Worm (Caenorhabditis elegans): ENCODE measurements around the gene C40A11.3.

The C40A11.3 gene

DNA sequence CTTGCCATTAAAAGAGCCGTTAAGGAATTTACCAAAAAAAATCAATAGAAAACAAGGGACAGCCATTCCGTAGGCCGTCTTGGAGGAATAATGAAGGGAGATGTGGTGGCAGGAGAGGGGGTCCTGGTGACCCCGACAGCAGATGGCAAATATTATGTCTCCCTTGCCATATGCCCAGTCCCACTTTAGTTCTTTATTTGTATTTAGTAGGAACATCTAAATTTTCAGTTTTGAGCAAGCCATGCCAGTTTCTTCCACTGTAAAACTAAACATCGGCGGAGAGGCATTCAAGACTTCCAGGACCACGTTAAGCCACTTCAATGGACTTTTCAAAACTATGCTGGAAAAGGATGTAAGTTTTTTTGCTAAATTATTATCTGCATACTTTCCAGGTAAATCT is 3.7 kb upstream of the C40A11.3 start, which contains the start of gene C40A11.4:
Gene C40A11.4, plus strand, starts transcription at position 188 of the 400 bp plus-strand sequence.
- TF ChIP-seq snpc-4 (tag; optimal IDR thresholded peaks at IDR 0.05) (no peak), drap-1 (GFP tag; optimal IDR thresholded peaks at IDR 0.05) (no peak), tbx-8 (GFP tag; optimal IDR thresholded peaks at IDR 0.05) (no peak), nhr-2 (tag; optimal IDR thresholded peaks at IDR 0.05) (peak; percentile 35), flh-1 (GFP tag; optimal IDR thresholded peaks at IDR 0.05) (no peak), zip-8 (tag; optimal IDR thresholded peaks at IDR 0.05) (no peak), ham-2 (GFP tag; optimal IDR thresholded peaks at IDR 0.05) (no peak), ces-1 (GFP tag; optimal IDR thresholded peaks at IDR 0.05) (no peak), cnd-1 (tag; optimal IDR thresholded peaks at IDR 0.05) (peak; percentile 74), lin-13 (tag; optimal IDR thresholded peaks at IDR 0.05) (no peak), lin-32 (GFP tag; optimal IDR thresholded peaks at IDR 0.05) (peak; percentile 55), unc-62 (GFP tag; optimal IDR thresholded peaks at IDR 0.05) (no peak), nhr-12 (tag; optimal IDR thresholded peaks at IDR 0.05) (no peak), sem-2 (GFP tag; optimal IDR thresholded peaks at IDR 0.05) (no peak)

DNA sequence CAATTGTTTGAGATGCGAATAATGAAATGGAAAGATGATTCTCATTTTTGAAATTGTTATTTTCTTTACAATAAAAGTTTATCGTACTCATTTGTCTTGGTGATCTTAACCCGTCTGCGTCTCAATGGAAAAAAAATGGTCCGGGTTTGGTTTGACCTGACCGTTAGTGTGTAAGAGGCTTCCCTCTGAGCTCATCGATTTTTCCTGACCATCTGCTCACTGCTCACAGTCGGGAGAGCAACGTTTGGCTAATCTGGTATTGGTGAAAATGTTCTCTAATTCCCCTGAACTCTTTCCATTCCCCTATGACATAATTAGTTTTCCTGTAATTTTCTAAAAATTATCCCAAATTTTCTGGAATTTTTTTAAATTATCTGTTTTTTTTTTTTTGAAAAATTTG is 2.0 kb upstream of the C40A11.3 start:
- TF ChIP-seq lin-32 (GFP tag; optimal IDR thresholded peaks at IDR 0.05) (peak; percentile 2), ceh-39 (tag; optimal IDR thresholded peaks at IDR 0.05) (no peak), nhr-237 (tag; optimal IDR thresholded peaks at IDR 0.05) (no peak), cnd-1 (tag; optimal IDR thresholded peaks at IDR 0.05) (peak; percentile 91), hlh-1 (tag; optimal IDR thresholded peaks at IDR 0.05) (no peak), nhr-76 (tag; optimal IDR thresholded peaks at IDR 0.05) (no peak)

DNA sequence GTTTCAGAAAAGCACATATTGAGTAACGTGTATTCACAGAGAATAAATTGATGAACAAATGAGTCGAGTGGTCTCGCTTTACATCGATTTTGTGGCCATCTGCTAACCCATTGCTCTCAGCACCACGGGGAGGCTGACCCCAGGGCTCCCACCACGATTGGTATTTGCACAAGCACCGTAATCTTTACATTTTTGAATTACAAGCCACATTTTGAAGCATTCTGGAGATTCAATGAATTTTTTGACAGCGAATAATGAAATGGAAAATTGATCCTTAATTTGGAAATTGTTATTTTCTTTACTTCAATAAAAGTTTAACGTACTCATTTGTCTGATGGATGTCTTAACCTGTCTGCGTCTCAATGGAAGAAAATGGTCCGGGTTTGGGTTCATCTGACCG is 4.6 kb downstream of the C40A11.3 start, which contains the start of gene C40A11.6:
Gene C40A11.6, minus strand, starts transcription at position 101 of the 400 bp plus-strand sequence.
- peak; percentile 22 for TF ChIP-seq ceh-39 (tag; optimal IDR thresholded peaks at IDR 0.05)
- TF ChIP-seq ztf-11 (tag; optimal IDR thresholded peaks at IDR 0.05): no peak
- TF ChIP-seq mep-1 (tag; optimal IDR thresholded peaks at IDR 0.05): no peak
- TF ChIP-seq unc-120 (tag; optimal IDR thresholded peaks at IDR 0.05; ENCODE audit: poor library complexity, severe bottlenecking): no peak
- TF ChIP-seq cnd-1 (tag; optimal IDR thresholded peaks at IDR 0.05): peak; percentile 51

DNA sequence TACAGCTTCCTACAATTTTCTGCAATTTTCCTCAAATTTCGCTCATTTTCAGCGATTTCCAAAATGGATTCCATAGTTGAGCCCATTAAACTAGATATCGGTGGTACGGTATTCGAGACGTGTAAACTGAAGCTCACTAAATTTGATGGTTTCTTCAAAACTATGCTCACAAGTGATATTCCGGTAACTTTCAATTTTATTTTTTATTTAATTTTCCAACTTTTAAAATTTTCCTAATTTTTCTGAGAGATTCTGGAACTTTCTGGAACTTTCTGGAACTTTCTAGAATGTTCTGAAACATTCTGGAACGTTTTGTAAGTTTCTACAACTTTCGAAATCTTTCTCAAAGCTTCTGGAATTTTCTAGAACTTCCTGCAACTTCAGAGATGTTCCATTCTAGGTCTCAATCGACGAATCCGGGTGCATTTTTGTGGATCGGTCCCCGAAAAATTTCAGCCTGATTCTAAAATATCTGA is 6.0 kb downstream of the C40A11.3 start, which contains the start of gene C40A11.2:
Gene C40A11.2, plus strand, starts transcription at position 51 of the 476 bp plus-strand sequence.
- no peak for TF ChIP-seq bed-3 (GFP tag; optimal IDR thresholded peaks at IDR 0.05)
- TF ChIP-seq zip-8 (tag; optimal IDR thresholded peaks at IDR 0.05): no peak
- TF ChIP-seq ham-2 (GFP tag; optimal IDR thresholded peaks at IDR 0.05): no peak
- TF ChIP-seq unc-39 (tag; optimal IDR thresholded peaks at IDR 0.05): no peak
- no peak for TF ChIP-seq ceh-83 (GFP tag; optimal IDR thresholded peaks at IDR 0.05)
- no peak for TF ChIP-seq lin-13 (tag; optimal IDR thresholded peaks at IDR 0.05)
- TF ChIP-seq mab-5 (tag; optimal IDR thresholded peaks at IDR 0.05): no peak
- no peak for TF ChIP-seq nhr-28 (tag; optimal IDR thresholded peaks at IDR 0.05)
- TF ChIP-seq ceh-39 (tag; optimal IDR thresholded peaks at IDR 0.05): no peak
- TF ChIP-seq nhr-2 (tag; optimal IDR thresholded peaks at IDR 0.05): no peak
- TF ChIP-seq ces-1 (GFP tag; optimal IDR thresholded peaks at IDR 0.05): no peak
- no peak for TF ChIP-seq blmp-1 (tag; optimal IDR thresholded peaks at IDR 0.05)
- no peak for TF ChIP-seq nhr-12 (tag; optimal IDR thresholded peaks at IDR 0.05)
- no peak for TF ChIP-seq flh-1 (GFP tag; optimal IDR thresholded peaks at IDR 0.05)
- TF ChIP-seq snpc-4 (tag; optimal IDR thresholded peaks at IDR 0.05): no peak
- TF ChIP-seq mls-2 (tag; optimal IDR thresholded peaks at IDR 0.05): no peak

DNA sequence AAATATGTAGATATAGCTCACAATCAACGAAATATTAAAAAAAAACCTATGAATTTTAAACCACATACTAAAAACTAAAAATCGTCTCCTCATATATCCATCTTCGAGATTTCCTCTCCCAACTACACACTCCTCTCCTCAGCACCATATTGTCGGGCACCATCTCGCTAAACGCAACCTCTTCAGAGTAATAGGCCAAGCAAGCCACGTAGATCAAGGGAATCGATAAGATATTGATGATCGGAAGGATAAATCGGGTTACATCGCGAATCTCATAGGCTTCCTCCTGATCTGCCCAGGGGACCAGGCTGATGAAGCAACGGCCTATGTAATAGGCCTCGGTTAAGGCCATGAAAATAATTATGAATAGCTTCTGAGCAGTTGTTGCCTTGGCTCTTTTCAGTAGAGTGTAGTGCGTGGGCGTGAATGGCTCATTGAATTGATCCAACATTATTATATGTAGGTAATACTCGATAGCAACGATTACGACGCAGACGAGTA is 9.6 kb downstream of the C40A11.3 start, which contains the start of the genes C40A11.7 and C40A11.8:
Gene C40A11.7, minus strand, starts transcription at position 101 of the 501 bp plus-strand sequence.
Gene C40A11.8, minus strand, starts transcription at position 451 of the 501 bp plus-strand sequence.
- no peak for TF ChIP-seq ceh-43 (GFP tag; optimal IDR thresholded peaks at IDR 0.05)
- TF ChIP-seq elt-1 (tag; optimal IDR thresholded peaks at IDR 0.05; ENCODE audit: borderline replicate concordance, insufficient read depth): peak; percentile 74

DNA sequence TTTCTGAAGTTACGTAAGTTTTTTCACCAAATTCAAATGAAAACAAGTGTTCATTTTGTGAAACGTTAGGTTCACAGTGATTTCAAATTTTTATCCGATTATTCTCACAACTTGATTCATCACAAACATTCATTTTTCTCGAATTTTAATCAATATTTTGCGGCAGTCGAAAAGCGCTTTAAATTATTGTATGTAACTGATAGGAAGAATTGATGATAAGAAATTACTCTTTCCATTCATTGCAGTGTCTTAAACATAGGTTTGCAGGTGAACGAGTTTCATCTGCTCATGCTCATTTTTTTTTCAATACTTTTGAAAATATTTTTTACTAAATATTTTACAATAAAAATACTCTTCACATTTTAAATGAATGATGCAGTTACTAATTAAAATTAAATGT is 11.5 kb downstream of the C40A11.3 start:
- TF ChIP-seq tbx-8 (GFP tag; optimal IDR thresholded peaks at IDR 0.05): no peak
- TF ChIP-seq mab-5 (tag; optimal IDR thresholded peaks at IDR 0.05): no peak
- TF ChIP-seq pha-4 (tag; optimal IDR thresholded peaks at IDR 0.05): no peak
- no peak for TF ChIP-seq nhr-237 (tag; optimal IDR thresholded peaks at IDR 0.05)
- TF ChIP-seq ztf-11 (tag; optimal IDR thresholded peaks at IDR 0.05): no peak
- TF ChIP-seq nhr-12 (tag; optimal IDR thresholded peaks at IDR 0.05): no peak
- no peak for TF ChIP-seq hlh-1 (tag; optimal IDR thresholded peaks at IDR 0.05)
- TF ChIP-seq elt-3 (tag; optimal IDR thresholded peaks at IDR 0.05): no peak
- no peak for TF ChIP-seq nhr-28 (tag; optimal IDR thresholded peaks at IDR 0.05)
- TF ChIP-seq ceh-83 (GFP tag; optimal IDR thresholded peaks at IDR 0.05): no peak
- no peak for TF ChIP-seq lin-13 (tag; optimal IDR thresholded peaks at IDR 0.05)
- no peak for TF ChIP-seq unc-120 (tag; optimal IDR thresholded peaks at IDR 0.05; ENCODE audit: poor library complexity, severe bottlenecking)
- no peak for TF ChIP-seq ceh-39 (tag; optimal IDR thresholded peaks at IDR 0.05)
- TF ChIP-seq sem-2 (GFP tag; optimal IDR thresholded peaks at IDR 0.05): no peak
- no peak for TF ChIP-seq lsy-2 (tag; optimal IDR thresholded peaks at IDR 0.05)

Data from whole organism, mixed stage, embryonic.